Fruit fly (Drosophila melanogaster) whole organism, adult: ENCODE results near the gene sima.

Source experiments
- CG12768 ChIP-seq: fragments of 200-800 bp; sonication (Bioruptor generic); optimal IDR thresholded peaks from 2 replicates; lab custom pipeline; 2017; ENCODE audit warnings: missing biosample characterization, missing genetic modification characterization, mild to moderate bottlenecking, moderate library complexity, missing genetic modification reagents
- CG14711 ChIP-seq: fragments of 200-800 bp; sonication (Bioruptor generic); optimal IDR thresholded peaks from 2 replicates; lab custom pipeline; 2018; ENCODE audit warnings: missing biosample characterization, mild to moderate bottlenecking, missing genetic modification characterization, moderate library complexity
- CG5204 ChIP-seq: fragments of 200-800 bp; sonication (Bioruptor generic); optimal IDR thresholded peaks from 2 replicates; lab custom pipeline; 2016; ENCODE audit warnings: missing biosample characterization, missing genetic modification characterization
- CG7045 ChIP-seq: fragments of 200-800 bp; sonication (Bioruptor generic); optimal IDR thresholded peaks from 2 replicates; lab custom pipeline; 2017; ENCODE audit warnings: missing biosample characterization, mild to moderate bottlenecking, missing genetic modification characterization
- CG7101 ChIP-seq: fragments of 200-800 bp; sonication (Bioruptor generic); optimal IDR thresholded peaks from 2 replicates; lab custom pipeline; 2018; ENCODE audit warnings: missing biosample characterization, mild to moderate bottlenecking, missing genetic modification characterization, moderate library complexity
- cic ChIP-seq: fragments of 200-800 bp; sonication (Bioruptor generic); optimal IDR thresholded peaks from 2 replicates; lab custom pipeline; 2017; ENCODE audit warnings: missing biosample characterization, mild to moderate bottlenecking, missing genetic modification characterization, moderate library complexity
- cnc ChIP-seq, 2 experiments: fragments of >200 bp; optimal IDR thresholded peaks; 2 replicates each; lab custom pipeline; 2017
- kay ChIP-seq: fragments of 200-800 bp; sonication (Bioruptor generic); peaks from one replicate; lab custom pipeline; 2016; ENCODE audit warnings: missing biosample characterization, missing genetic modification characterization, borderline replicate concordance
- ovo ChIP-seq: fragments of 200-800 bp; sonication (Bioruptor generic); optimal IDR thresholded peaks from 2 replicates; lab custom pipeline; 2016; ENCODE audit warnings: missing biosample characterization, missing genetic modification characterization
- tj ChIP-seq: fragments of 200-800 bp; sonication (Bioruptor generic); optimal IDR thresholded peaks from 3 replicates; lab custom pipeline; 2017; ENCODE audit warnings: missing biosample characterization, mild to moderate bottlenecking, missing genetic modification characterization, moderate library complexity
- toe ChIP-seq: fragments of 200-800 bp; sonication (Bioruptor generic); optimal IDR thresholded peaks from 2 replicates; lab custom pipeline; 2016; ENCODE audit warnings: missing biosample characterization, missing genetic modification characterization

dm6 chr3R:30095855-30096254 lies 37.7 kb downstream of the sima start:
- no peak for TF ChIP-seq CG5204 (GFP tag; lab: Kevin White, UChicago)
- peak; percentile 19 for TF ChIP-seq CG7101 (tag; lab: Kevin White, UChicago)
- no peak for TF ChIP-seq cic
- TF ChIP-seq CG7045 (GFP tag; lab: Kevin White, UChicago): no peak
- no peak for TF ChIP-seq toe (GFP tag; lab: Kevin White, UChicago)
- no peak for TF ChIP-seq cnc (optimal IDR thresholded peaks at IDR 0.05; lab: Kevin White, UChicago)
- peak; percentile 10 for TF ChIP-seq CG14711 (tag; lab: Kevin White, UChicago)
- TF ChIP-seq CG12768 (GFP tag; lab: Kevin White, UChicago): no peak
- no peak for TF ChIP-seq tj (GFP tag; lab: Kevin White, UChicago)
- no peak for TF ChIP-seq kay
- no peak for TF ChIP-seq ovo
